Fruit fly (Drosophila melanogaster) whole organism, embryonic: ENCODE data around the gene Chchd2.

Experiments
- Blimp-1 ChIP-seq: fragments of 200-800 bp; sonication (Bioruptor generic); optimal IDR thresholded peaks from 3 replicates; lab custom pipeline; 2018; ENCODE audit warnings: missing biosample characterization, missing genetic modification characterization, mild to moderate bottlenecking, moderate library complexity, missing genetic modification reagents
- CG10147 ChIP-seq: fragments of 200-800 bp; sonication (Bioruptor generic); optimal IDR thresholded peaks from 2 replicates; lab custom pipeline; 2019; ENCODE audit warnings: missing biosample characterization, mild to moderate bottlenecking, missing genetic modification characterization, moderate library complexity
- CG10366 ChIP-seq: fragments of 200-800 bp; sonication (Bioruptor generic); IDR thresholded peaks from 2 replicates; pipeline ENCODE4 v1.3.6; 2022; ENCODE audit warnings: missing biosample characterization, missing genetic modification characterization
- CG10543 ChIP-seq: fragments of 200-800 bp; sonication (Bioruptor generic); optimal IDR thresholded peaks from 3 replicates; lab custom pipeline; 2017; ENCODE audit warnings: missing biosample characterization, mild to moderate bottlenecking, missing genetic modification characterization, moderate library complexity
- CG11085 ChIP-seq: fragments of 200-800 bp; sonication (Bioruptor generic); IDR thresholded peaks from 2 replicates; pipeline ENCODE4 v1.3.6; 2022; ENCODE audit warnings: missing biosample characterization, missing genetic modification characterization
- CG12219 ChIP-seq: fragments of 200-800 bp; sonication (Bioruptor generic); optimal IDR thresholded peaks from 3 replicates; lab custom pipeline; 2018; ENCODE audit warnings: missing biosample characterization, mild to moderate bottlenecking, missing genetic modification characterization
- CG13624 ChIP-seq: fragments of 200-800 bp; sonication (Bioruptor generic); optimal IDR thresholded peaks from 2 replicates; lab custom pipeline; 2016; ENCODE audit warnings: missing biosample characterization, missing genetic modification characterization
- CG15479 ChIP-seq: fragments of 200-800 bp; sonication (Bioruptor generic); optimal IDR thresholded peaks from 3 replicates; lab custom pipeline; 2019; ENCODE audit warnings: missing biosample characterization, mild to moderate bottlenecking, missing genetic modification characterization, moderate library complexity
- CG15601 ChIP-seq: fragments of 200-800 bp; sonication (Bioruptor generic); optimal IDR thresholded peaks from 3 replicates; lab custom pipeline; 2019; ENCODE audit warnings: missing biosample characterization, mild to moderate bottlenecking, missing genetic modification characterization, moderate library complexity
- CG1647 ChIP-seq: fragments of 200-800 bp; sonication (Bioruptor generic); optimal IDR thresholded peaks from 3 replicates; lab custom pipeline; 2016; ENCODE audit warnings: missing biosample characterization, missing genetic modification characterization
- CG16813 ChIP-seq: fragments of 200-800 bp; sonication (Bioruptor generic); IDR thresholded peaks from 3 replicates; pipeline ENCODE4 v1.3.6; 2022; ENCODE audit warnings: missing biosample characterization, missing genetic modification characterization; ENCODE audit not compliant: partially characterized antibody
- CG17328 ChIP-seq: fragments of 200-800 bp; sonication (Bioruptor generic); IDR thresholded peaks from 2 replicates; pipeline ENCODE4 v1.3.6; 2022; ENCODE audit warnings: missing biosample characterization, missing genetic modification characterization
- CG17361 ChIP-seq: fragments of 200-800 bp; sonication (Bioruptor generic); IDR thresholded peaks from 3 replicates; pipeline ENCODE4 v1.3.6; 2022; ENCODE audit warnings: missing biosample characterization, missing genetic modification characterization
- CG2875 ChIP-seq: fragments of 200-800 bp; sonication (Bioruptor generic); optimal IDR thresholded peaks from 2 replicates; lab custom pipeline; 2017; ENCODE audit warnings: missing biosample characterization, mild to moderate bottlenecking, missing genetic modification characterization, missing genetic modification reagents
- CG31388 ChIP-seq: fragments of 200-800 bp; sonication (Bioruptor generic); optimal IDR thresholded peaks from 2 replicates; lab custom pipeline; 2016; ENCODE audit warnings: missing biosample characterization, missing genetic modification characterization
- CG31441 ChIP-seq: fragments of 200-800 bp; sonication (Bioruptor generic); IDR thresholded peaks from 2 replicates; pipeline ENCODE4 v1.3.6; 2022; ENCODE audit warnings: missing biosample characterization, missing genetic modification characterization
- CG32767 ChIP-seq: fragments of 200-800 bp; sonication (Bioruptor generic); IDR thresholded peaks from 2 replicates; pipeline ENCODE4 v1.3.6; 2022; ENCODE audit warnings: missing biosample characterization, missing genetic modification characterization
- CG4328 ChIP-seq: fragments of 200-800 bp; sonication (Bioruptor generic); optimal IDR thresholded peaks from 3 replicates; lab custom pipeline; 2017; ENCODE audit warnings: missing biosample characterization, missing genetic modification reagents, missing genetic modification characterization
- CG6272 ChIP-seq: fragments of 200-800 bp; sonication (Bioruptor generic); IDR thresholded peaks from 2 replicates; pipeline ENCODE4 v1.3.6; 2022; ENCODE audit warnings: missing biosample characterization, missing genetic modification characterization
- CG7271 ChIP-seq: fragments of 200-800 bp; sonication (Bioruptor generic); optimal IDR thresholded peaks from 2 replicates; lab custom pipeline; 2018; ENCODE audit warnings: missing biosample characterization, mild to moderate bottlenecking, missing genetic modification characterization, moderate library complexity
- CG7372 ChIP-seq: fragments of 200-800 bp; sonication (Bioruptor generic); IDR thresholded peaks from 2 replicates; pipeline ENCODE4 v1.3.6; 2022; ENCODE audit warnings: missing biosample characterization, missing genetic modification characterization
- CG7556 ChIP-seq: fragments of 200-800 bp; sonication (Bioruptor generic); optimal IDR thresholded peaks from 2 replicates; lab custom pipeline; 2017; ENCODE audit warnings: missing biosample characterization, mild to moderate bottlenecking, missing genetic modification characterization
- CG7928 ChIP-seq: fragments of 200-800 bp; sonication (Bioruptor generic); optimal IDR thresholded peaks from 2 replicates; lab custom pipeline; 2017; ENCODE audit warnings: missing biosample characterization, mild to moderate bottlenecking, missing genetic modification characterization
- CG8359 ChIP-seq: fragments of 200-800 bp; sonication (Bioruptor generic); optimal IDR thresholded peaks from 2 replicates; lab custom pipeline; 2017; ENCODE audit warnings: missing biosample characterization, mild to moderate bottlenecking, missing genetic modification characterization, borderline replicate concordance
- CkIIα-i1 ChIP-seq: fragments of 200-800 bp; sonication (Bioruptor generic); IDR thresholded peaks from 2 replicates; pipeline ENCODE4 v1.3.6; 2022; ENCODE audit warnings: missing biosample characterization, missing genetic modification characterization
- CoRest ChIP-seq: fragments of 200-800 bp; sonication (Bioruptor generic); optimal IDR thresholded peaks from 3 replicates; lab custom pipeline; 2018; ENCODE audit warnings: missing biosample characterization, mild to moderate bottlenecking, missing genetic modification characterization, moderate library complexity
- Dip2 ChIP-seq: fragments of 200-800 bp; sonication (Bioruptor generic); IDR thresholded peaks from 2 replicates; pipeline ENCODE4 v1.3.6; 2022; ENCODE audit warnings: missing biosample characterization, missing genetic modification characterization
- HHEX ChIP-seq: fragments of 200-800 bp; sonication (Bioruptor generic); optimal IDR thresholded peaks from 3 replicates; lab custom pipeline; 2017; ENCODE audit warnings: missing biosample characterization, mild to moderate bottlenecking, missing genetic modification characterization, missing genetic modification reagents
- Hr78 ChIP-seq, 2 experiments: fragments of 200-800 bp in 1 of 2; fragments of >200 bp in 1 of 2; sonication (Bioruptor generic) in 1 of 2; optimal IDR thresholded peaks; 2 replicates each; lab custom pipeline; 2017 to 2019; ENCODE audit warnings: missing biosample characterization in 2 of 2, missing genetic modification characterization in 2 of 2, mild to moderate bottlenecking in 1 of 2, moderate library complexity in 1 of 2
- Ravus ChIP-seq: fragments of 200-800 bp; sonication (Bioruptor generic); IDR thresholded peaks from 2 replicates; pipeline ENCODE4 v1.3.6; 2022; ENCODE audit warnings: missing biosample characterization, missing genetic modification characterization
- Ssrp ChIP-seq: fragments of 200-800 bp; sonication (Bioruptor generic); optimal IDR thresholded peaks from 2 replicates; lab custom pipeline; 2018; ENCODE audit warnings: missing biosample characterization, mild to moderate bottlenecking, missing genetic modification characterization, moderate library complexity
- Vsx1 ChIP-seq: fragments of 200-800 bp; sonication (Bioruptor generic); optimal IDR thresholded peaks from 2 replicates; lab custom pipeline; 2017; ENCODE audit warnings: missing biosample characterization, mild to moderate bottlenecking, missing genetic modification characterization, missing genetic modification reagents
- aop ChIP-seq: fragments of 200-800 bp; sonication (Bioruptor generic); IDR thresholded peaks from 2 replicates; pipeline ENCODE4 v1.3.6; 2022; ENCODE audit warnings: missing biosample characterization, missing genetic modification characterization
- dysf ChIP-seq: fragments of 200-800 bp; sonication (Bioruptor generic); IDR thresholded peaks from 3 replicates; pipeline ENCODE4 v1.3.6; 2022; ENCODE audit warnings: missing biosample characterization, missing genetic modification characterization
- en ChIP-seq: fragments of 200-800 bp; sonication (Bioruptor generic); optimal IDR thresholded peaks from 2 replicates; lab custom pipeline; 2016; ENCODE audit warnings: missing biosample characterization, missing genetic modification characterization
- exex ChIP-seq: fragments of 200-800 bp; sonication (Bioruptor generic); optimal IDR thresholded peaks from 4 replicates; lab custom pipeline; 2018; ENCODE audit warnings: missing biosample characterization, mild to moderate bottlenecking, missing genetic modification characterization, moderate library complexity
- grau ChIP-seq: fragments of 200-800 bp; optimal IDR thresholded peaks from 3 replicates; lab custom pipeline; 2019; ENCODE audit warnings: missing biosample characterization, mild to moderate bottlenecking, missing genetic modification characterization, moderate library complexity
- hbn ChIP-seq: fragments of 200-800 bp; sonication (Bioruptor generic); IDR thresholded peaks from 2 replicates; pipeline ENCODE4 v1.3.6; 2022; ENCODE audit warnings: missing biosample characterization, missing genetic modification characterization; ENCODE audit not compliant: partially characterized antibody
- ind ChIP-seq: fragments of 200-800 bp; sonication (Bioruptor generic); optimal IDR thresholded peaks from 3 replicates; lab custom pipeline; 2016; ENCODE audit warnings: missing biosample characterization, missing genetic modification characterization
- kah ChIP-seq: fragments of 200-800 bp; sonication (Bioruptor generic); optimal IDR thresholded peaks from 2 replicates; lab custom pipeline; 2018; ENCODE audit warnings: missing biosample characterization, mild to moderate bottlenecking, missing genetic modification characterization
- ranshi ChIP-seq: fragments of 200-800 bp; sonication (Bioruptor generic); IDR thresholded peaks from 2 replicates; pipeline ENCODE4 v1.3.6; 2022; ENCODE audit warnings: missing biosample characterization, missing genetic modification characterization
- rib ChIP-seq: fragments of 200-800 bp; sonication (Bioruptor generic); IDR thresholded peaks from 2 replicates; pipeline ENCODE4 v1.3.6; 2022; ENCODE audit warnings: missing biosample characterization, missing genetic modification characterization
- slbo ChIP-seq: fragments of 200-800 bp; sonication (Bioruptor generic); IDR thresholded peaks from 2 replicates; pipeline ENCODE4 v1.3.6; 2022; ENCODE audit warnings: missing biosample characterization, missing genetic modification characterization
- tio ChIP-seq: fragments of 200-800 bp; sonication (Bioruptor generic); optimal IDR thresholded peaks from 2 replicates; lab custom pipeline; 2017; ENCODE audit warnings: missing biosample characterization, missing genetic modification characterization, inconsistent platforms
- tll ChIP-seq, 2 experiments: fragments of 200-800 bp in 1 of 2; fragments of >200 bp in 1 of 2; sonication (Bioruptor generic) in 1 of 2; optimal IDR thresholded peaks; 2 replicates each; lab custom pipeline; 2017 to 2019; ENCODE audit warnings: missing biosample characterization in 2 of 2, missing genetic modification characterization in 2 of 2, mild to moderate bottlenecking in 1 of 2, moderate library complexity in 1 of 2
- toy ChIP-seq: fragments of 200-800 bp; sonication (Bioruptor generic); IDR thresholded peaks from 2 replicates; pipeline ENCODE4 v1.3.6; 2022; ENCODE audit warnings: missing biosample characterization, missing genetic modification characterization
- usp ChIP-seq: fragments of >200 bp; optimal IDR thresholded peaks from 2 replicates; lab custom pipeline; 2017; ENCODE audit warnings: missing biosample characterization, missing genetic modification characterization
- yki ChIP-seq: fragments of >200 bp; optimal IDR thresholded peaks from 3 replicates; lab custom pipeline; 2018
- zfh1 ChIP-seq: fragments of 200-800 bp; sonication (Bioruptor generic); IDR thresholded peaks from 3 replicates; pipeline ENCODE4 v1.3.6; 2022; ENCODE audit warnings: missing biosample characterization, missing genetic modification characterization

Chchd2 gene

dm6 chrX:17129733-17130466 lies 18.9 kb upstream of the Chchd2 start (continued):
- peak; percentile 73 for TF ChIP-seq CG2875 (GFP tag; lab: Kevin White, UChicago)
- TF ChIP-seq slbo (GFP tag; lab: Robert Waterston, UW) = peak; percentile 82
- TF ChIP-seq CG16813 = no peak
- peak; percentile 37 for TF ChIP-seq CG31388 (GFP tag; lab: Kevin White, UChicago)
- TF ChIP-seq CoRest (tag; lab: Kevin White, UChicago) = peak; percentile 87
- TF ChIP-seq CG11085 (GFP tag; lab: Robert Waterston, UW) = no peak
- peak; percentile 75 for TF ChIP-seq CG4328 (GFP tag; lab: Kevin White, UChicago)
- TF ChIP-seq grau (tag; lab: Kevin White, UChicago) = peak; percentile 88
- TF ChIP-seq yki = no peak
- peak; percentile 79 for TF ChIP-seq CG10543 (GFP tag; lab: Kevin White, UChicago)
- peak; percentile 66 for TF ChIP-seq CG15479 (GFP tag; lab: Kevin White, UChicago)
- TF ChIP-seq Dip2 (GFP tag; lab: Robert Waterston, UW) = no peak
- TF ChIP-seq CG31441 = peak; percentile 89
- peak; percentile 27 for TF ChIP-seq CG12219
- TF ChIP-seq CG7928 (GFP tag; lab: Kevin White, UChicago) = peak; percentile 22
- TF ChIP-seq Hr78 (GFP tag; optimal IDR thresholded peaks at IDR 0.05; lab: Kevin White, UChicago) = peak in 1 of 2 experiments; percentile 46
- TF ChIP-seq Ravus = peak; percentile 58
- no peak for TF ChIP-seq tll (GFP tag; optimal IDR thresholded peaks at IDR 0.05; lab: Kevin White, UChicago)
- peak; percentile 69 for TF ChIP-seq ind (GFP tag; lab: Kevin White, UChicago)
- TF ChIP-seq CG17361 (GFP tag; lab: Robert Waterston, UW) = peak; percentile 88
- TF ChIP-seq HHEX (GFP tag; lab: Kevin White, UChicago) = peak; percentile 81
- TF ChIP-seq CG1647 (GFP tag; lab: Kevin White, UChicago) = no peak
- peak; percentile 58; the same call in 1 of the 2 replicates for TF ChIP-seq rib (GFP tag; lab: Robert Waterston, UW)
- no peak for TF ChIP-seq en (GFP tag; lab: Kevin White, UChicago)
- TF ChIP-seq CG7271 (tag; lab: Kevin White, UChicago) = peak; percentile 47
- TF ChIP-seq CG13624 (GFP tag; lab: Kevin White, UChicago) = no peak
- TF ChIP-seq CkIIα-i1 = no peak
- TF ChIP-seq zfh1 (GFP tag; lab: Robert Waterston, UW) = peak; percentile 81
- TF ChIP-seq CG32767 (GFP tag; lab: Robert Waterston, UW) = peak; percentile 82
- peak; percentile 74 for TF ChIP-seq CG10366 (GFP tag; lab: Robert Waterston, UW)
- TF ChIP-seq toy = no peak
- TF ChIP-seq kah = peak; percentile 75
- TF ChIP-seq CG7556 (GFP tag; lab: Kevin White, UChicago) = peak; percentile 89
- no peak for TF ChIP-seq aop (GFP tag; lab: Robert Waterston, UW)
- TF ChIP-seq hbn = no peak
- TF ChIP-seq Vsx1 (GFP tag; lab: Kevin White, UChicago) = peak; percentile 69
- peak; percentile 74; the same call in 1 of the 2 replicates for TF ChIP-seq ranshi (GFP tag; lab: Robert Waterston, UW)
- TF ChIP-seq CG17328 (GFP tag; lab: Robert Waterston, UW) = peak; percentile 83
- TF ChIP-seq CG15601 (tag; lab: Kevin White, UChicago) = peak; percentile 73
- TF ChIP-seq CG7372 (GFP tag; lab: Robert Waterston, UW) = peak; percentile 47; the same call in 1 of the 2 replicates
- peak; percentile 56; the same call in 1 of the 2 replicates for TF ChIP-seq CG6272 (GFP tag; lab: Robert Waterston, UW)
- peak; percentile 84 for TF ChIP-seq Blimp-1 (GFP tag; lab: Kevin White, UChicago)
- TF ChIP-seq exex (tag; lab: Kevin White, UChicago) = peak; percentile 62
- peak; percentile 79 for TF ChIP-seq CG10147 (GFP tag; lab: Kevin White, UChicago)
- peak; percentile 36 for TF ChIP-seq CG8359 (GFP tag; lab: Kevin White, UChicago)
- no peak for TF ChIP-seq usp (GFP tag; lab: Kevin White, UChicago)
- TF ChIP-seq Ssrp = peak; percentile 70
- peak; percentile 56 for TF ChIP-seq tio (GFP tag; lab: Kevin White, UChicago)
- peak; percentile 84 for TF ChIP-seq dysf
